Worm (Caenorhabditis elegans): Measurements from ENCODE around the gene F55E10.2.

The F55E10.2 gene

ce11 chrX:8371906-8372305 lies 31.4 kb downstream of the F55E10.2 start, which contains the start of gene nep-15:
Gene nep-15 (plus strand): TSS chrX:8372206.
- TF ChIP-seq B0310.2 (tag; optimal IDR thresholded peaks at IDR 0.05) (no peak), tra-4 (tag; optimal IDR thresholded peaks at IDR 0.05) (no peak), F13C5.2 (tag; optimal IDR thresholded peaks at IDR 0.05) (no peak), aly-1 (tag; optimal IDR thresholded peaks at IDR 0.05) (no peak), hnd-1 (tag; optimal IDR thresholded peaks at IDR 0.05) (no peak), flt-1 (GFP tag; IDR thresholded peaks at IDR 0.05) (no peak), ceh-13 (GFP tag; optimal IDR thresholded peaks at IDR 0.05) (no peak), ama-1 (optimal IDR thresholded peaks at IDR 0.05) (no peak), scrt-1 (GFP tag; IDR thresholded peaks at IDR 0.05) (no peak), hmg-4 (GFP tag; optimal IDR thresholded peaks at IDR 0.05) (no peak), tbx-37 (GFP tag; conservative IDR thresholded peaks at IDR 0.05) (no peak), pes-1 (GFP tag; IDR thresholded peaks at IDR 0.05) (no peak), sea-1 (GFP tag; conservative IDR thresholded peaks at IDR 0.05) (no peak), ets-7 (tag; optimal IDR thresholded peaks at IDR 0.05) (no peak), hmbx-1 (tag; optimal IDR thresholded peaks at IDR 0.05) (no peak), tbx-11 (GFP tag; IDR thresholded peaks at IDR 0.05) (no peak), ceh-36 (tag; optimal IDR thresholded peaks at IDR 0.05) (no peak)

- TF ChIP-seq pes-1 (GFP tag; IDR thresholded peaks at IDR 0.05) (no peak), F13C5.2 (tag; optimal IDR thresholded peaks at IDR 0.05) (peak; percentile 34), tbx-11 (GFP tag; IDR thresholded peaks at IDR 0.05) (no peak)
Measured at ce11 chrX:8378312-8378711, 37.8 kb downstream of the F55E10.2 start, which contains the start of gene tbc-18. Gene tbc-18 (plus strand): TSS chrX:8378557.

ce11 chrX:8381651-8382050 lies 41.2 kb downstream of the F55E10.2 start:
- TF ChIP-seq ama-1 (optimal IDR thresholded peaks at IDR 0.05) (no peak), ceh-36 (tag; optimal IDR thresholded peaks at IDR 0.05) (no peak), tbx-37 (GFP tag; conservative IDR thresholded peaks at IDR 0.05) (no peak), pes-1 (GFP tag; IDR thresholded peaks at IDR 0.05) (no peak), hnd-1 (tag; optimal IDR thresholded peaks at IDR 0.05) (no peak), hmbx-1 (tag; optimal IDR thresholded peaks at IDR 0.05) (no peak), ceh-13 (GFP tag; optimal IDR thresholded peaks at IDR 0.05) (no peak), tbx-11 (GFP tag; IDR thresholded peaks at IDR 0.05) (no peak)

ce11 chrX:8384642-8385181 lies 44.2 kb downstream of the F55E10.2 start, which contains the start of gene F41D9.2:
Gene F41D9.2 (minus strand): TSS chrX:8384945.
- TF ChIP-seq tbx-37 (GFP tag; conservative IDR thresholded peaks at IDR 0.05) (no peak), hnd-1 (tag; optimal IDR thresholded peaks at IDR 0.05) (no peak), pes-1 (GFP tag; IDR thresholded peaks at IDR 0.05) (no peak), F13C5.2 (tag; optimal IDR thresholded peaks at IDR 0.05) (no peak), ama-1 (optimal IDR thresholded peaks at IDR 0.05) (no peak), tbx-11 (GFP tag; IDR thresholded peaks at IDR 0.05) (no peak), ets-7 (tag; optimal IDR thresholded peaks at IDR 0.05) (no peak), sea-1 (GFP tag; conservative IDR thresholded peaks at IDR 0.05) (no peak), ceh-13 (GFP tag; optimal IDR thresholded peaks at IDR 0.05) (no peak), scrt-1 (GFP tag; IDR thresholded peaks at IDR 0.05) (no peak), hmbx-1 (tag; optimal IDR thresholded peaks at IDR 0.05) (no peak), aly-1 (tag; optimal IDR thresholded peaks at IDR 0.05) (no peak), B0310.2 (tag; optimal IDR thresholded peaks at IDR 0.05) (no peak), hmg-4 (GFP tag; optimal IDR thresholded peaks at IDR 0.05) (no peak), flt-1 (GFP tag; IDR thresholded peaks at IDR 0.05) (no peak), ceh-36 (tag; optimal IDR thresholded peaks at IDR 0.05) (no peak), tra-4 (tag; optimal IDR thresholded peaks at IDR 0.05) (no peak)

ce11 chrX:8386068-8386851 lies 45.8 kb downstream of the F55E10.2 start:
- TF ChIP-seq sea-1 (GFP tag; conservative IDR thresholded peaks at IDR 0.05) (peak; percentile 84), tbx-37 (GFP tag; conservative IDR thresholded peaks at IDR 0.05) (peak; percentile 81), hmbx-1 (tag; optimal IDR thresholded peaks at IDR 0.05) (peak; percentile 68), aly-1 (tag; optimal IDR thresholded peaks at IDR 0.05) (peak; percentile 83), ets-7 (tag; optimal IDR thresholded peaks at IDR 0.05) (peak; percentile 81), ceh-36 (tag; optimal IDR thresholded peaks at IDR 0.05) (peak; percentile 87), flt-1 (GFP tag; IDR thresholded peaks at IDR 0.05) (peak; percentile 92), F13C5.2 (tag; optimal IDR thresholded peaks at IDR 0.05) (peak; percentile 78), hnd-1 (tag; optimal IDR thresholded peaks at IDR 0.05) (peak; percentile 70), tra-4 (tag; optimal IDR thresholded peaks at IDR 0.05) (peak; percentile 63), B0310.2 (tag; optimal IDR thresholded peaks at IDR 0.05) (peak; percentile 68), pes-1 (GFP tag; IDR thresholded peaks at IDR 0.05) (peak; percentile 93), ceh-13 (GFP tag; optimal IDR thresholded peaks at IDR 0.05) (peak; percentile 75), scrt-1 (GFP tag; IDR thresholded peaks at IDR 0.05) (peak; percentile 88), hmg-4 (GFP tag; optimal IDR thresholded peaks at IDR 0.05) (peak; percentile 64), tbx-11 (GFP tag; IDR thresholded peaks at IDR 0.05) (peak; percentile 87), ama-1 (optimal IDR thresholded peaks at IDR 0.05) (no peak)

ce11 chrX:8390508-8390907 lies 50.0 kb downstream of the F55E10.2 start:
- TF ChIP-seq B0310.2 (tag; optimal IDR thresholded peaks at IDR 0.05) (no peak), ceh-36 (tag; optimal IDR thresholded peaks at IDR 0.05) (no peak), scrt-1 (GFP tag; IDR thresholded peaks at IDR 0.05) (no peak), ets-7 (tag; optimal IDR thresholded peaks at IDR 0.05) (no peak), hmg-4 (GFP tag; optimal IDR thresholded peaks at IDR 0.05) (no peak), hnd-1 (tag; optimal IDR thresholded peaks at IDR 0.05) (no peak), tbx-37 (GFP tag; conservative IDR thresholded peaks at IDR 0.05) (no peak), F13C5.2 (tag; optimal IDR thresholded peaks at IDR 0.05) (no peak), aly-1 (tag; optimal IDR thresholded peaks at IDR 0.05) (no peak), pes-1 (GFP tag; IDR thresholded peaks at IDR 0.05) (no peak), sea-1 (GFP tag; conservative IDR thresholded peaks at IDR 0.05) (no peak), ama-1 (optimal IDR thresholded peaks at IDR 0.05) (no peak), tra-4 (tag; optimal IDR thresholded peaks at IDR 0.05) (no peak)
